Worm (Caenorhabditis elegans) whole organism, L4/young adult: Measurements from ENCODE around the gene tsp-17.

Experiments used
- dao-5 ChIP-seq: sonication (generic microtip); optimal IDR thresholded peaks from 2 replicates; lab custom pipeline; 2016; ENCODE audit warnings: missing genotype, missing genetic modification characterization, moderate library complexity, missing compliant biosample characterization
- him-1 ChIP-seq: sonication (generic microtip); optimal IDR thresholded peaks from 2 replicates; lab custom pipeline; 2016; ENCODE audit warnings: missing genotype, missing genetic modification reagents, missing genetic modification characterization, missing compliant biosample characterization

- no peak for TF ChIP-seq him-1 (tag; lab: Kevin White, UChicago)
- TF ChIP-seq dao-5 (tag; lab: Kevin White, UChicago): no peak
Observed at ce11 chrX:3727274-3727673, 46.3 kb downstream of the tsp-17 start, which contains the start of gene nlp-1.
